Fruit fly (Drosophila melanogaster): ENCODE data around the gene drd.

drd gene

dm6 chrX:15125496-15125895 is at the start of gene drd:
Gene drd (plus strand): TSS chrX:15125753.
- TF ChIP-seq Crg-1 (GFP tag; optimal IDR thresholded peaks at IDR 0.05) (no peak), tj (GFP tag; optimal IDR thresholded peaks at IDR 0.05) (peak; percentile 50)

dm6 chrX:15076038-15076575 is 49.4 kb upstream of the drd start, which contains the start of gene Lsd-2:
Gene Lsd-2 (minus strand): TSS chrX:15076220.
- no peak for TF ChIP-seq pad (GFP tag; optimal IDR thresholded peaks at IDR 0.05)
- TF ChIP-seq CG7101 (tag; optimal IDR thresholded peaks at IDR 0.05) = peak; percentile 33
- TF ChIP-seq CG11617 (GFP tag; optimal IDR thresholded peaks at IDR 0.05) = peak; percentile 56
- TF ChIP-seq CG5204 (GFP tag; optimal IDR thresholded peaks at IDR 0.05) = peak; percentile 44
- peak; percentile 15 for TF ChIP-seq CG12768 (GFP tag; optimal IDR thresholded peaks at IDR 0.05)
- TF ChIP-seq CG7045 (GFP tag; optimal IDR thresholded peaks at IDR 0.05) = no peak
- TF ChIP-seq tj (GFP tag; optimal IDR thresholded peaks at IDR 0.05) = no peak
- TF ChIP-seq CG33017 (tag; optimal IDR thresholded peaks at IDR 0.05) = no peak
- peak; percentile 78 for TF ChIP-seq kay (GFP tag; ENCODE audit: borderline replicate concordance)
- peak; percentile 10 for TF ChIP-seq Crg-1 (GFP tag; optimal IDR thresholded peaks at IDR 0.05)
- peak; percentile 55 for TF ChIP-seq Hr96 (GFP tag; optimal IDR thresholded peaks at IDR 0.05)
- no peak for TF ChIP-seq cnc (optimal IDR thresholded peaks at IDR 0.05)
- TF ChIP-seq CG1620 (GFP tag; optimal IDR thresholded peaks at IDR 0.05) = peak; percentile 79
- no peak for TF ChIP-seq Clk (GFP tag; optimal IDR thresholded peaks at IDR 0.05)
- no peak for TF ChIP-seq cic (GFP tag; optimal IDR thresholded peaks at IDR 0.05)
- no peak for TF ChIP-seq ovo (GFP tag; optimal IDR thresholded peaks at IDR 0.05)
- TF ChIP-seq CG14711 (tag; optimal IDR thresholded peaks at IDR 0.05) = peak; percentile 66
- peak; percentile 69 for TF ChIP-seq bab1 (GFP tag; optimal IDR thresholded peaks at IDR 0.05)
- peak; percentile 29 for TF ChIP-seq toe (GFP tag; optimal IDR thresholded peaks at IDR 0.05)
- TF ChIP-seq Mnt (GFP tag; optimal IDR thresholded peaks at IDR 0.05) = peak; percentile 79

- TF ChIP-seq Mnt (GFP tag; optimal IDR thresholded peaks at IDR 0.05) = no peak
- TF ChIP-seq Crg-1 (GFP tag; optimal IDR thresholded peaks at IDR 0.05) = no peak
- TF ChIP-seq CG14711 (tag; optimal IDR thresholded peaks at IDR 0.05) = no peak
- no peak for TF ChIP-seq ovo (GFP tag; optimal IDR thresholded peaks at IDR 0.05)
- TF ChIP-seq CG7101 (tag; optimal IDR thresholded peaks at IDR 0.05) = no peak
- TF ChIP-seq CG11617 (GFP tag; optimal IDR thresholded peaks at IDR 0.05) = no peak
- no peak for TF ChIP-seq CG12768 (GFP tag; optimal IDR thresholded peaks at IDR 0.05)
Measured at dm6 chrX:15076606-15077005, 48.9 kb upstream of the drd start.

- TF ChIP-seq tj (GFP tag; optimal IDR thresholded peaks at IDR 0.05) (peak; percentile 45), CG7045 (GFP tag; optimal IDR thresholded peaks at IDR 0.05) (no peak), CG1620 (GFP tag; optimal IDR thresholded peaks at IDR 0.05) (no peak), kay (GFP tag; ENCODE audit: borderline replicate concordance) (no peak), pad (GFP tag; optimal IDR thresholded peaks at IDR 0.05) (no peak), CG14711 (tag; optimal IDR thresholded peaks at IDR 0.05) (no peak), Clk (GFP tag; optimal IDR thresholded peaks at IDR 0.05) (no peak), CG5204 (GFP tag; optimal IDR thresholded peaks at IDR 0.05) (no peak), Crg-1 (GFP tag; optimal IDR thresholded peaks at IDR 0.05) (no peak), Hr96 (GFP tag; optimal IDR thresholded peaks at IDR 0.05) (peak; percentile 40), CG11617 (GFP tag; optimal IDR thresholded peaks at IDR 0.05) (no peak), cic (GFP tag; optimal IDR thresholded peaks at IDR 0.05) (peak; percentile 40), toe (GFP tag; optimal IDR thresholded peaks at IDR 0.05) (no peak), ovo (GFP tag; optimal IDR thresholded peaks at IDR 0.05) (no peak), CG33017 (tag; optimal IDR thresholded peaks at IDR 0.05) (no peak), CG7101 (tag; optimal IDR thresholded peaks at IDR 0.05) (no peak), Mnt (GFP tag; optimal IDR thresholded peaks at IDR 0.05) (peak; percentile 3), bab1 (GFP tag; optimal IDR thresholded peaks at IDR 0.05) (no peak), CG12768 (GFP tag; optimal IDR thresholded peaks at IDR 0.05) (peak; percentile 48), cnc (optimal IDR thresholded peaks at IDR 0.05) (no peak)
Measured at dm6 chrX:15077576-15078136, 47.9 kb upstream of the drd start.

- no peak for TF ChIP-seq pad (GFP tag; optimal IDR thresholded peaks at IDR 0.05)
- no peak for TF ChIP-seq cnc (optimal IDR thresholded peaks at IDR 0.05)
- TF ChIP-seq tj (GFP tag; optimal IDR thresholded peaks at IDR 0.05) = no peak
- no peak for TF ChIP-seq Mnt (GFP tag; optimal IDR thresholded peaks at IDR 0.05)
- no peak for TF ChIP-seq CG11617 (GFP tag; optimal IDR thresholded peaks at IDR 0.05)
- peak; percentile 79 for TF ChIP-seq cic (GFP tag; optimal IDR thresholded peaks at IDR 0.05)
- TF ChIP-seq CG1620 (GFP tag; optimal IDR thresholded peaks at IDR 0.05) = no peak
- TF ChIP-seq CG5204 (GFP tag; optimal IDR thresholded peaks at IDR 0.05) = no peak
- peak; percentile 56 for TF ChIP-seq Crg-1 (GFP tag; optimal IDR thresholded peaks at IDR 0.05)
- TF ChIP-seq CG33017 (tag; optimal IDR thresholded peaks at IDR 0.05) = no peak
- TF ChIP-seq toe (GFP tag; optimal IDR thresholded peaks at IDR 0.05) = no peak
- no peak for TF ChIP-seq bab1 (GFP tag; optimal IDR thresholded peaks at IDR 0.05)
- peak; percentile 73 for TF ChIP-seq kay (GFP tag; ENCODE audit: borderline replicate concordance)
- TF ChIP-seq Hr96 (GFP tag; optimal IDR thresholded peaks at IDR 0.05) = peak; percentile 8
- TF ChIP-seq ovo (GFP tag; optimal IDR thresholded peaks at IDR 0.05) = peak; percentile 88
- peak; percentile 14 for TF ChIP-seq CG14711 (tag; optimal IDR thresholded peaks at IDR 0.05)
- TF ChIP-seq CG7045 (GFP tag; optimal IDR thresholded peaks at IDR 0.05) = no peak
- peak; percentile 28 for TF ChIP-seq CG7101 (tag; optimal IDR thresholded peaks at IDR 0.05)
- TF ChIP-seq CG12768 (GFP tag; optimal IDR thresholded peaks at IDR 0.05) = no peak
- no peak for TF ChIP-seq Clk (GFP tag; optimal IDR thresholded peaks at IDR 0.05)
Measured at dm6 chrX:15078394-15078793, 47.2 kb upstream of the drd start.

dm6 chrX:15079163-15079809 is 46.3 kb upstream of the drd start:
- TF ChIP-seq bab1 (GFP tag; optimal IDR thresholded peaks at IDR 0.05) = no peak
- TF ChIP-seq CG12768 (GFP tag; optimal IDR thresholded peaks at IDR 0.05) = peak; percentile 61
- TF ChIP-seq kay (GFP tag; ENCODE audit: borderline replicate concordance) = peak; percentile 95
- no peak for TF ChIP-seq Mnt (GFP tag; optimal IDR thresholded peaks at IDR 0.05)
- TF ChIP-seq toe (GFP tag; optimal IDR thresholded peaks at IDR 0.05) = peak; percentile 14
- peak; percentile 84 for TF ChIP-seq cic (GFP tag; optimal IDR thresholded peaks at IDR 0.05)

Data from whole organism, adult.